Worm (Caenorhabditis elegans): ENCODE measurements around the gene npl-4.2.

Gene npl-4.2

DNA sequence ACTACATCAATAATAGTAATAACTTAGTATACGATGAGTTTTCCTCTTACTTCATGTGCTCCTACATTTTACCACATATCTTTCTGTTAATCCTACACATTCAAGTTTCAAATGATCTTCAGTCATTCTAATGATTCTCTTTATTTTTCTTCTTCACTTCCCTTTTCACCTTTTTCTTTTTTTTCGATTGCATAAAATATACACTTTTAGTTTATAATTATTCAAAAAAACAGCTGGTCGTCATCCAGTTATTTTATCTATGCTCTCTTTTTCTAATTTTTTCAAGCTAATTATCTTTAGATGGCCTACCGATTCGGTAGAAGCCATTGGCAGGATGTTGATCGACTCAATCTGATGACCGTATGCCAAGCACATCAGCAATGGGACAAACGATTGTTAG, 31.5 kb downstream of the npl-4.2 start, which contains the start of gene F59E12.1:
F59E12.1 (plus strand) TSS at position 301 of the 400 bp plus-strand sequence.
- TF ChIP-seq madf-8 (GFP tag; conservative IDR thresholded peaks at IDR 0.05) (no peak), hmg-20 (GFP tag; IDR thresholded peaks at IDR 0.05) (no peak), snpc-3.4 (tag; optimal IDR thresholded peaks at IDR 0.05) (no peak), F37B4.10 (GFP tag; IDR thresholded peaks at IDR 0.05) (no peak), pha-4 (tag; optimal IDR thresholded peaks at IDR 0.05) (no peak), ets-4 (GFP tag; optimal IDR thresholded peaks at IDR 0.05) (no peak)

DNA sequence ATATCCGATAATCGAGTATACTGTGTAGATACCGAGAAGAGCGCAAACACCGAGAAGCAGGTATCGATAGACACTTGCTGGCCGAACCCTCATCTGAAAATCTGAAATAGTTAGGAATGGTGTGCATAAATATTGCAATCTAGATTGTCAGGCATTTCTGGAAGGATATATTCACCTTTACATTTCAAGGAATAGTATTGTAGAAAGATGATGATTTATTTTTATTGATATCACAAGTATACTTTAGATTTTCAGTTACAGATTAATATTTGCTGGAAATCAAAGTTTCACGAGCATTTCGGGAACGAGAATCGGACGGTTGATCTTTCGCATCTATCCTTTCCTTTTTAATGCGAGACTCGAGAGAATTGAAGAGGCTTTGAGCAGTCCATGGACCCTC, 37.0 kb downstream of the npl-4.2 start, which contains the start of gene fut-3:
fut-3 (minus strand) TSS at position 101 of the 400 bp plus-strand sequence.
- 0 out of 2 replicates have a peak, but pooled peaks have one; percentile 37 for TF ChIP-seq nfyb-1 (GFP tag; IDR thresholded peaks at IDR 0.05)
- no peak for TF ChIP-seq F33H1.4 (GFP tag; IDR thresholded peaks at IDR 0.05)

DNA sequence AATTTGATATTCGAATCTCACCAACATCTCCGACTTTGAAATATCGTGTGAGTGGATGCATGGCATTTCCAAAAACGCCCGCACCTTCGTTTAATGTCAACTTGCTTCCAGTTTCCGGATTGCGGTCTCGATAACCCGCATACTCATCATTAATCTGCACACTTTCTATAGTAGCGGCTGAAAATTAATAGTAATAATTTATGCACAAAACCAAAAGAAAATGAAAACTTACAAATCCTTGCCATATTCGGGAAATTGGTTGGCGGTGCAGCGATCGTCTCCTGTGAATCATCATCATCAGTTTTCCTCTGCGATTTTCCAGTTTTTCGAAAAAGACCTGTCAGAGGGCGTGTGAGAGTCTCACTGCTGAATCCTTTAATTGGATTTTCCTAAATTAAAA, 37.5 kb downstream of the npl-4.2 start:
- TF ChIP-seq die-1 (tag; optimal IDR thresholded peaks at IDR 0.05) (no peak), nhr-120 (GFP tag; IDR thresholded peaks at IDR 0.05) (no peak), lin-35 (GFP tag; optimal IDR thresholded peaks at IDR 0.05) (no peak), T26A5.8 (tag; optimal IDR thresholded peaks at IDR 0.05) (no peak), B0336.3 (GFP tag; IDR thresholded peaks at IDR 0.05) (no peak), nhr-90 (tag; optimal IDR thresholded peaks at IDR 0.05) (no peak), ZK185.1 (tag; optimal IDR thresholded peaks at IDR 0.05; ENCODE audit: poor library complexity, severe bottlenecking) (no peak), efl-1 (GFP tag; optimal IDR thresholded peaks at IDR 0.05) (no peak), nhr-80 (tag; optimal IDR thresholded peaks at IDR 0.05) (no peak), cebp-1 (GFP tag; IDR thresholded peaks at IDR 0.05) (no peak), cebp-1 (tag; optimal IDR thresholded peaks at IDR 0.05) (no peak), attf-5 (GFP tag; optimal IDR thresholded peaks at IDR 0.05) (no peak)

DNA sequence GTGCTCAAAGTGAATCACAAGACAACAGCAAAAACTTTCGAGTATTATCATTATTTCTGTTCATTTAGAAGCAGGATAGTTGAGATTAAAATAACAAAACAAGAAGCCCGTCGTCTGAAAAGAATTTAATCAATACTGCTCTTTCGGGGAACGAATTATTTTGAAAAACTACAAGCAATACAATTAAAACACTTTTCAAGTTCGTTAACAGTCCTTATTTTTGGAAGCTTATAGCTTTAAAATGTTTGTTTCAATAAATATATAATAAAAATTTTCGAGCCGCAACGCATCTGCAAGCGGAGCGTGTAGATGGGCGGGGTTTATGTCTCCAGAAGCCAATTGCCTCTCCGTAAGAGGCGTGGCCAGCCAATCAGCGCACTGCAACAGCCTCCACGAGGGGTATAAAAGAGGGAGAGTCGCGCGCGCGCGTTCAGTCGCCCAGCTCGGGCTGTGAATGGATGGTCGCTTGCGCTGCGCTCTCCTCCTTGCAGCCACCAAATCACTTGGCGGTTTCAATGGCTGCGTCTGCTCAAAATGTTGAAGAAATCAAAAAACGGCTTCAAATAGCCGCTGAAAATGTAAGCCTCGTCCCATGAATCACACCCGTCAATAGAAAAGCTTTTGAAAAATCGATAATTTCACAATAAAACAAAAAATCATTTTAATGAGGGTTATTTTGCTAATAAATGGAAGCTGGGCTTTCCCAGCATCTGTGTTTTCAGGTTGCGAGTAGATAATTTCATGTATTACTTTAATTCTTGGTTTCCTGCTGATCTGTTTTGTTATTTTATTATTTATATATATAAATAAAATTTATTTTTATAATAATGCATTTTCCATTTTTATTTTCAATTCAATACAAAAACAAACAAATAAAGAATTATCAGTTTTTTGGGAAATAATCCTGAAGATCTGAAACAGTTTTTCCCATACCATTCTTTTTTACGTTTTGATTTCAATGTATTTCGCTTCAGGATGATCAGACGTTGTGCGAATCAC, 38.3 kb downstream of the npl-4.2 start, which contains the start of the genes ift-43 and mdt-26:
ift-43 (minus strand) TSS at position 51 of the 999 bp plus-strand sequence.
mdt-26 (plus strand) TSS at position 446 of the 999 bp plus-strand sequence.
- TF ChIP-seq nhr-120 (GFP tag; IDR thresholded peaks at IDR 0.05) (no peak), fkh-3 (tag; optimal IDR thresholded peaks at IDR 0.05) (no peak), bed-2 (GFP tag; IDR thresholded peaks at IDR 0.05) (peak; percentile 55; the same call in 1 of the 2 replicates), egl-44 (GFP tag; IDR thresholded peaks at IDR 0.05) (peak; percentile 81), tlf-1 (GFP tag; optimal IDR thresholded peaks at IDR 0.05) (no peak), madf-10 (tag; optimal IDR thresholded peaks at IDR 0.05) (peak; percentile 79), ztf-22 (GFP tag; optimal IDR thresholded peaks at IDR 0.05) (no peak), ztf-18 (tag; optimal IDR thresholded peaks at IDR 0.05) (peak; percentile 25), chd-7 (tag; optimal IDR thresholded peaks at IDR 0.05) (peak; percentile 73), ceh-58 (GFP tag; IDR thresholded peaks at IDR 0.05) (no peak), lin-35 (GFP tag; optimal IDR thresholded peaks at IDR 0.05) (peak in 2 of 3 experiments; percentile 0 to 60), nhr-27 (tag; optimal IDR thresholded peaks at IDR 0.05) (no peak), bed-1 (GFP tag; IDR thresholded peaks at IDR 0.05) (0 out of 2 replicates have a peak, but pooled peaks have one; percentile 86), B0261.1 (tag; optimal IDR thresholded peaks at IDR 0.05) (no peak), let-607 (tag; optimal IDR thresholded peaks at IDR 0.05) (no peak), F57C9.4 (tag; optimal IDR thresholded peaks at IDR 0.05) (peak; percentile 37), F22D6.2 (tag; optimal IDR thresholded peaks at IDR 0.05) (peak; percentile 24), hmg-1.2 (GFP tag; IDR thresholded peaks at IDR 0.05) (peak; percentile 56), nfyb-1 (GFP tag; IDR thresholded peaks at IDR 0.05) (peak; percentile 100), ceh-91 (GFP tag; IDR thresholded peaks at IDR 0.05) (0 out of 2 replicates have a peak, but pooled peaks have one; percentile 13), egl-18 (GFP tag; IDR thresholded peaks at IDR 0.05) (peak; percentile 86; the same call in 1 of the 2 replicates), madf-6 (GFP tag; IDR thresholded peaks at IDR 0.05) (peak; percentile 62), ztf-25 (GFP tag; IDR thresholded peaks at IDR 0.05) (no peak), lin-40 (tag; optimal IDR thresholded peaks at IDR 0.05) (peak; percentile 87), F49E8.2 (tag; optimal IDR thresholded peaks at IDR 0.05; ENCODE audit: insufficient read depth) (no peak)

Measured in whole organism, young adult.